Fruit fly (Drosophila melanogaster) whole organism, embryonic: ENCODE measurements around the gene PpD6.

Experiments used
- Adf1 ChIP-seq: fragments of 200-800 bp; sonication (Bioruptor generic); IDR thresholded peaks from 2 replicates; pipeline ENCODE4 v1.3.6; 2022; ENCODE audit warnings: missing biosample characterization, missing genetic modification characterization
- Atf6 ChIP-seq: fragments of 200-800 bp; sonication (Bioruptor generic); IDR thresholded peaks from 2 replicates; pipeline ENCODE4 v1.3.6; 2022; ENCODE audit warnings: missing biosample characterization, missing genetic modification characterization
- Bgb ChIP-seq: fragments of 200-800 bp; sonication (Bioruptor generic); IDR thresholded peaks from 2 replicates; pipeline ENCODE4 v1.3.6; 2022; ENCODE audit warnings: missing biosample characterization, missing genetic modification characterization; ENCODE audit not compliant: partially characterized antibody
- CG11456 ChIP-seq: fragments of 200-800 bp; sonication (Bioruptor generic); IDR thresholded peaks from 3 replicates; pipeline ENCODE4 v1.3.6; 2022; ENCODE audit warnings: missing biosample characterization, missing genetic modification characterization
- CG11695 ChIP-seq: fragments of 200-800 bp; sonication (Bioruptor generic); IDR thresholded peaks from 3 replicates; pipeline ENCODE4 v1.3.6; 2022; ENCODE audit warnings: missing biosample characterization, missing genetic modification characterization
- CG12071 ChIP-seq: fragments of 200-800 bp; sonication (Bioruptor generic); optimal IDR thresholded peaks from 3 replicates; lab custom pipeline; 2018; ENCODE audit warnings: missing biosample characterization, mild to moderate bottlenecking, missing genetic modification characterization
- CG13894 ChIP-seq: fragments of 200-800 bp; sonication (Bioruptor generic); optimal IDR thresholded peaks from 3 replicates; lab custom pipeline; 2018; ENCODE audit warnings: missing biosample characterization, mild to moderate bottlenecking, missing genetic modification characterization, moderate library complexity
- CG14710 ChIP-seq: fragments of 200-800 bp; sonication (Bioruptor generic); optimal IDR thresholded peaks from 3 replicates; lab custom pipeline; 2019; ENCODE audit warnings: missing biosample characterization, mild to moderate bottlenecking, missing genetic modification characterization, moderate library complexity
- CG15269 ChIP-seq: fragments of 200-800 bp; sonication (Bioruptor generic); optimal IDR thresholded peaks from 2 replicates; lab custom pipeline; 2018; ENCODE audit warnings: missing biosample characterization, mild to moderate bottlenecking, missing genetic modification characterization, moderate library complexity
- CG16813 ChIP-seq: fragments of 200-800 bp; sonication (Bioruptor generic); IDR thresholded peaks from 3 replicates; pipeline ENCODE4 v1.3.6; 2022; ENCODE audit warnings: missing biosample characterization, missing genetic modification characterization; ENCODE audit not compliant: partially characterized antibody
- CG31441 ChIP-seq: fragments of 200-800 bp; sonication (Bioruptor generic); IDR thresholded peaks from 2 replicates; pipeline ENCODE4 v1.3.6; 2022; ENCODE audit warnings: missing biosample characterization, missing genetic modification characterization
- CG4404 ChIP-seq: fragments of 200-800 bp; sonication (Bioruptor generic); IDR thresholded peaks from 2 replicates; pipeline ENCODE4 v1.3.6; 2022; ENCODE audit warnings: missing biosample characterization, missing genetic modification characterization
- CG6654 ChIP-seq: fragments of 200-800 bp; sonication (Bioruptor generic); optimal IDR thresholded peaks from 2 replicates; lab custom pipeline; 2017; ENCODE audit warnings: missing biosample characterization, mild to moderate bottlenecking, missing genetic modification characterization
- CG9437 ChIP-seq: fragments of 200-800 bp; sonication (Bioruptor generic); optimal IDR thresholded peaks from 2 replicates; lab custom pipeline; 2018; ENCODE audit warnings: missing biosample characterization, mild to moderate bottlenecking, missing genetic modification characterization
- CoRest ChIP-seq: fragments of 200-800 bp; sonication (Bioruptor generic); optimal IDR thresholded peaks from 3 replicates; lab custom pipeline; 2018; ENCODE audit warnings: missing biosample characterization, mild to moderate bottlenecking, missing genetic modification characterization, moderate library complexity
- Drgx ChIP-seq: fragments of 200-800 bp; sonication (Bioruptor generic); IDR thresholded peaks from 2 replicates; pipeline ENCODE4 v1.3.6; 2022; ENCODE audit warnings: missing biosample characterization, missing genetic modification characterization
- MBD-R2 ChIP-seq: fragments of 200-800 bp; sonication (Bioruptor generic); IDR thresholded peaks from 2 replicates; pipeline ENCODE4 v1.3.6; 2022; ENCODE audit warnings: missing biosample characterization, missing genetic modification characterization
- MESR4 ChIP-seq: fragments of 200-800 bp; sonication (Bioruptor generic); optimal IDR thresholded peaks from 2 replicates; lab custom pipeline; 2018; ENCODE audit warnings: missing biosample characterization, mild to moderate bottlenecking, missing genetic modification characterization, moderate library complexity
- Med ChIP-seq: fragments of 200-800 bp; sonication (Bioruptor generic); peaks from one replicate; lab custom pipeline; 2016; ENCODE audit warnings: missing biosample characterization, missing genetic modification characterization, mild to moderate bottlenecking, inconsistent platforms, moderate library complexity
- Pdp1 ChIP-seq, 2 experiments: fragments of 200-800 bp; sonication (Bioruptor generic); optimal IDR thresholded peaks; 3 replicates each; lab custom pipeline; 2016; ENCODE audit warnings: missing biosample characterization in 2 of 2, missing genetic modification characterization in 2 of 2, mild to moderate bottlenecking in 1 of 2, moderate library complexity in 1 of 2
- Rx ChIP-seq: fragments of 200-800 bp; sonication (Bioruptor generic); IDR thresholded peaks from 2 replicates; pipeline ENCODE4 v1.3.6; 2022; ENCODE audit warnings: missing biosample characterization, missing genetic modification characterization
- Sry-β ChIP-seq: fragments of 200-800 bp; sonication (Bioruptor generic); optimal IDR thresholded peaks from 2 replicates; lab custom pipeline; 2018; ENCODE audit warnings: missing biosample characterization, mild to moderate bottlenecking, missing genetic modification characterization, moderate library complexity
- Trl ChIP-seq, 3 experiments: fragments of >200 bp in 2 of 3; fragments of 200-800 bp in 1 of 3; sonication (Bioruptor generic) in 1 of 3; optimal IDR thresholded peaks; 2 replicates in 1 of 3; 3 replicates in 2 of 3; lab custom pipeline; 2016 to 2017; ENCODE audit warnings: missing biosample characterization in 1 of 3, missing genetic modification characterization in 1 of 3
- abd-A ChIP-seq: fragments of 200-800 bp; sonication (Bioruptor generic); optimal IDR thresholded peaks from 3 replicates; lab custom pipeline; 2019; ENCODE audit warnings: missing biosample characterization, mild to moderate bottlenecking, missing genetic modification characterization, moderate library complexity
- cg ChIP-seq: fragments of 200-800 bp; sonication (Bioruptor generic); optimal IDR thresholded peaks from 3 replicates; lab custom pipeline; 2019; ENCODE audit warnings: missing biosample characterization, mild to moderate bottlenecking, missing genetic modification characterization, moderate library complexity
- chinmo ChIP-seq: fragments of 200-800 bp; sonication (Bioruptor generic); IDR thresholded peaks from 4 replicates; pipeline ENCODE4 v1.3.6; 2022; ENCODE audit warnings: missing biosample characterization, missing genetic modification characterization; ENCODE audit not compliant: partially characterized antibody
- ci ChIP-seq: fragments of 200-800 bp; sonication (Bioruptor generic); IDR thresholded peaks from 3 replicates; pipeline ENCODE4 v1.3.6; 2022; ENCODE audit warnings: missing biosample characterization, missing genetic modification characterization
- ewg ChIP-seq: fragments of 200-800 bp; sonication (Bioruptor generic); optimal IDR thresholded peaks from 3 replicates; lab custom pipeline; 2017; ENCODE audit warnings: mild to moderate bottlenecking, missing biosample characterization, missing genetic modification reagents, missing genetic modification characterization
- gce ChIP-seq: fragments of 200-800 bp; sonication (Bioruptor generic); IDR thresholded peaks from 3 replicates; pipeline ENCODE4 v1.3.6; 2022; ENCODE audit warnings: missing biosample characterization, missing genetic modification characterization
- gcm2 ChIP-seq: fragments of 200-800 bp; sonication (Bioruptor generic); optimal IDR thresholded peaks from 2 replicates; lab custom pipeline; 2016; ENCODE audit warnings: missing biosample characterization, missing genetic modification characterization
- gem ChIP-seq: fragments of 200-800 bp; sonication (Bioruptor generic); optimal IDR thresholded peaks from 2 replicates; lab custom pipeline; 2019; ENCODE audit warnings: missing biosample characterization, mild to moderate bottlenecking, missing genetic modification characterization, moderate library complexity
- kay ChIP-seq: fragments of 200-800 bp; sonication (Bioruptor generic); optimal IDR thresholded peaks from 2 replicates; lab custom pipeline; 2016; ENCODE audit warnings: missing biosample characterization, missing genetic modification characterization
- nmo ChIP-seq: fragments of 200-800 bp; sonication (Bioruptor generic); optimal IDR thresholded peaks from 2 replicates; lab custom pipeline; 2018; ENCODE audit warnings: missing biosample characterization, mild to moderate bottlenecking, missing genetic modification characterization, moderate library complexity
- onecut ChIP-seq: fragments of 200-800 bp; sonication (Bioruptor generic); IDR thresholded peaks from 2 replicates; pipeline ENCODE4 v1.3.6; 2022; ENCODE audit warnings: missing biosample characterization, missing genetic modification characterization
- pita ChIP-seq: fragments of 200-800 bp; sonication (Bioruptor generic); optimal IDR thresholded peaks from 2 replicates; lab custom pipeline; 2017; ENCODE audit warnings: missing biosample characterization, mild to moderate bottlenecking, missing genetic modification characterization
- run ChIP-seq: fragments of 200-800 bp; sonication (Bioruptor generic); optimal IDR thresholded peaks from 3 replicates; lab custom pipeline; 2018; ENCODE audit warnings: missing biosample characterization, mild to moderate bottlenecking, missing genetic modification characterization
- scrt ChIP-seq: fragments of 200-800 bp; sonication (Bioruptor generic); optimal IDR thresholded peaks from 2 replicates; lab custom pipeline; 2018; ENCODE audit warnings: missing biosample characterization, mild to moderate bottlenecking, missing genetic modification characterization, moderate library complexity

PpD6 gene

dm6 chr2L:3086290-3086876 lies 23.1 kb upstream of the PpD6 start (continued):
- TF ChIP-seq gem (tag; lab: Kevin White, UChicago) (peak; percentile 86), CG4404 (GFP tag; lab: Robert Waterston, UW) (no peak), run (tag; lab: Kevin White, UChicago) (peak; percentile 34), gce (GFP tag; lab: Robert Waterston, UW) (peak; percentile 46; the same call in 1 of the 3 replicates), CG31441 (GFP tag; lab: Robert Waterston, UW) (peak; percentile 81), CG9437 (peak; percentile 64), gcm2 (GFP tag; lab: Kevin White, UChicago) (no peak)

dm6 chr2L:3088238-3088874 lies 21.1 kb upstream of the PpD6 start:
- TF ChIP-seq chinmo (GFP tag; lab: Robert Waterston, UW): 0 out of 4 replicates have a peak, but pooled peaks have one; percentile 45
- peak; percentile 77 for TF ChIP-seq abd-A
- TF ChIP-seq CG6654: peak; percentile 83
- TF ChIP-seq Pdp1 (GFP tag; optimal IDR thresholded peaks at IDR 0.05; lab: Kevin White, UChicago): peak in 1 of 2 experiments; percentile 73
- peak; percentile 2 for TF ChIP-seq kay
- TF ChIP-seq nmo: no peak
- no peak for TF ChIP-seq Atf6 (GFP tag; lab: Robert Waterston, UW)
- TF ChIP-seq CG11695 (GFP tag; lab: Robert Waterston, UW): no peak
- TF ChIP-seq ewg (GFP tag; lab: Kevin White, UChicago): peak; percentile 87
- TF ChIP-seq Trl (optimal IDR thresholded peaks at IDR 0.05; lab: Kevin White, UChicago): peak in 1 of 2 experiments; percentile 7
- no peak for TF ChIP-seq Trl (GFP tag; optimal IDR thresholded peaks at IDR 0.05; lab: Kevin White, UChicago)
- no peak for TF ChIP-seq pita
- TF ChIP-seq Med: peak; percentile 64
- TF ChIP-seq CG16813 (GFP tag; lab: Robert Waterston, UW): no peak
- TF ChIP-seq scrt: peak; percentile 68
- no peak for TF ChIP-seq Rx
- TF ChIP-seq CG13894 (tag; lab: Kevin White, UChicago): peak; percentile 84
- peak; percentile 89 for TF ChIP-seq onecut
- TF ChIP-seq, all 482 proteins: peak for 11

dm6 chr2L:3090245-3090644 lies 19.2 kb upstream of the PpD6 start:
- TF ChIP-seq MBD-R2 (GFP tag; lab: Robert Waterston, UW) (0 out of 2 replicates have a peak, but pooled peaks have one; percentile 26), CG12071 (GFP tag; lab: Kevin White, UChicago) (no peak), Med (peak; percentile 31), Sry-β (no peak), Adf1 (GFP tag; lab: Robert Waterston, UW) (peak; percentile 24; the same call in 1 of the 2 replicates), MESR4 (GFP tag; lab: Kevin White, UChicago) (no peak), cg (GFP tag; lab: Kevin White, UChicago) (no peak), ci (0 out of 3 replicates have a peak, but pooled peaks have one; percentile 40), CG15269 (tag; lab: Kevin White, UChicago) (no peak), Drgx (GFP tag; lab: Robert Waterston, UW) (0 out of 2 replicates have a peak, but pooled peaks have one; percentile 6), Bgb (GFP tag; lab: Robert Waterston, UW) (0 out of 2 replicates have a peak, but pooled peaks have one; percentile 11), ewg (GFP tag; lab: Kevin White, UChicago) (peak; percentile 94), CG14710 (tag; lab: Kevin White, UChicago) (no peak), CoRest (tag; lab: Kevin White, UChicago) (no peak), CG11456 (GFP tag; lab: Robert Waterston, UW) (no peak), CG6654 (peak; percentile 81)
- TF ChIP-seq, all 482 proteins: peak for 8
